Fruit fly (Drosophila melanogaster) whole organism, prepupa: ENCODE results near the gene gdl.
A peak's percentile ranks its signal among the peaks of the same experiment; 100 is the strongest.

Experiments
- Blimp-1 ChIP-seq: fragments of 200-800 bp; sonication (Bioruptor generic); optimal IDR thresholded peaks from 3 replicates; lab custom pipeline; 2017; ENCODE audit warnings: missing biosample characterization, missing genetic modification characterization, mild to moderate bottlenecking, moderate library complexity, missing genetic modification reagents
- CG10631 ChIP-seq: fragments of 200-800 bp; sonication (Bioruptor generic); optimal IDR thresholded peaks from 2 replicates; lab custom pipeline; 2016; ENCODE audit warnings: missing biosample characterization, missing genetic modification characterization
- CG11902 ChIP-seq: fragments of 200-800 bp; sonication (Bioruptor generic); optimal IDR thresholded peaks from 3 replicates; lab custom pipeline; 2016; ENCODE audit warnings: missing biosample characterization, missing genetic modification characterization
- CG15336 ChIP-seq: fragments of 200-800 bp; sonication (Bioruptor generic); IDR thresholded peaks from 2 replicates; pipeline ENCODE4 v1.3.6; 2022; ENCODE audit warnings: missing biosample characterization, missing genetic modification characterization
- CG1621 ChIP-seq: fragments of 200-800 bp; sonication (Bioruptor generic); optimal IDR thresholded peaks from 3 replicates; lab custom pipeline; 2018; ENCODE audit warnings: missing biosample characterization, mild to moderate bottlenecking, missing genetic modification characterization
- CG16779 ChIP-seq: fragments of 200-800 bp; sonication (Bioruptor generic); optimal IDR thresholded peaks from 3 replicates; lab custom pipeline; 2017; ENCODE audit warnings: missing biosample characterization, mild to moderate bottlenecking, missing genetic modification characterization
- CG3032 ChIP-seq: fragments of 200-800 bp; optimal IDR thresholded peaks from 2 replicates; lab custom pipeline; 2019; ENCODE audit warnings: missing biosample characterization, mild to moderate bottlenecking, missing genetic modification characterization, moderate library complexity
- CG31627 ChIP-seq: fragments of 200-800 bp; sonication (Bioruptor generic); optimal IDR thresholded peaks from 3 replicates; lab custom pipeline; 2016; ENCODE audit warnings: missing biosample characterization, missing genetic modification characterization
- CG32006 ChIP-seq: fragments of 200-800 bp; sonication (Bioruptor generic); optimal IDR thresholded peaks from 3 replicates; lab custom pipeline; 2017; ENCODE audit warnings: missing biosample characterization, mild to moderate bottlenecking, missing genetic modification characterization
- CG34406 ChIP-seq: fragments of 200-800 bp; sonication (Bioruptor generic); optimal IDR thresholded peaks from 3 replicates; lab custom pipeline; 2016; ENCODE audit warnings: missing biosample characterization, missing genetic modification characterization
- CG3919 ChIP-seq: fragments of 200-800 bp; sonication (Bioruptor generic); optimal IDR thresholded peaks from 3 replicates; lab custom pipeline; 2016; ENCODE audit warnings: missing biosample characterization, missing genetic modification characterization
- CG4318 ChIP-seq: fragments of 200-800 bp; sonication (Bioruptor generic); optimal IDR thresholded peaks from 3 replicates; lab custom pipeline; 2017; ENCODE audit warnings: missing biosample characterization, mild to moderate bottlenecking, missing genetic modification characterization
- CG6163 ChIP-seq: fragments of 200-800 bp; sonication (Bioruptor generic); IDR thresholded peaks from 3 replicates; pipeline ENCODE4 v1.3.6; 2022; ENCODE audit warnings: missing biosample characterization, missing genetic modification characterization
- CG6276 ChIP-seq: fragments of 200-800 bp; sonication (Bioruptor generic); optimal IDR thresholded peaks from 2 replicates; lab custom pipeline; 2017; ENCODE audit warnings: missing biosample characterization, mild to moderate bottlenecking, missing genetic modification characterization
- CG6792 ChIP-seq: fragments of 200-800 bp; sonication (Bioruptor generic); optimal IDR thresholded peaks from 3 replicates; lab custom pipeline; 2016; ENCODE audit warnings: missing biosample characterization, missing genetic modification characterization
- CG6808 ChIP-seq: fragments of 200-800 bp; sonication (Bioruptor generic); optimal IDR thresholded peaks from 3 replicates; lab custom pipeline; 2017; ENCODE audit warnings: missing biosample characterization, missing genetic modification characterization, mild to moderate bottlenecking, moderate library complexity, missing genetic modification reagents
- CG6854 ChIP-seq: fragments of 200-800 bp; sonication (Bioruptor generic); optimal IDR thresholded peaks from 2 replicates; lab custom pipeline; 2017; ENCODE audit warnings: missing biosample characterization, mild to moderate bottlenecking, missing genetic modification characterization
- CG8319 ChIP-seq: fragments of 200-800 bp; sonication (Bioruptor generic); optimal IDR thresholded peaks from 3 replicates; lab custom pipeline; 2016; ENCODE audit warnings: missing biosample characterization, missing genetic modification characterization
- CG8632 ChIP-seq: fragments of 200-800 bp; sonication (Bioruptor generic); optimal IDR thresholded peaks from 3 replicates; lab custom pipeline; 2016; ENCODE audit warnings: missing biosample characterization, missing genetic modification characterization
- CG9139 ChIP-seq: fragments of 200-800 bp; sonication (Bioruptor generic); optimal IDR thresholded peaks from 3 replicates; lab custom pipeline; 2017; ENCODE audit warnings: missing biosample characterization, mild to moderate bottlenecking, missing genetic modification characterization
- Eip75B ChIP-seq: fragments of 200-800 bp; sonication (Bioruptor generic); optimal IDR thresholded peaks from 3 replicates; lab custom pipeline; 2016; ENCODE audit warnings: missing biosample characterization, missing genetic modification characterization
- Eip78C ChIP-seq: fragments of 200-800 bp; sonication (Bioruptor generic); peaks from one replicate; lab custom pipeline; 2016; ENCODE audit warnings: missing biosample characterization, missing genetic modification characterization
- Eip93F ChIP-seq: fragments of 200-800 bp; sonication (Bioruptor generic); optimal IDR thresholded peaks from 2 replicates; lab custom pipeline; 2016; ENCODE audit warnings: missing biosample characterization, mild to moderate bottlenecking, missing genetic modification characterization
- Ets21C ChIP-seq: fragments of 200-800 bp; sonication (Bioruptor generic); optimal IDR thresholded peaks from 3 replicates; lab custom pipeline; 2016; ENCODE audit warnings: missing biosample characterization, missing genetic modification characterization
- Ets96B ChIP-seq: fragments of 200-800 bp; optimal IDR thresholded peaks from 2 replicates; lab custom pipeline; 2019; ENCODE audit warnings: missing biosample characterization, mild to moderate bottlenecking, missing genetic modification characterization, moderate library complexity
- Hr39 ChIP-seq: fragments of 200-800 bp; sonication (Bioruptor generic); optimal IDR thresholded peaks from 2 replicates; lab custom pipeline; 2016; ENCODE audit warnings: missing biosample characterization, missing genetic modification characterization
- Hr4 ChIP-seq: fragments of 200-800 bp; sonication (Bioruptor generic); optimal IDR thresholded peaks from 3 replicates; lab custom pipeline; 2016; ENCODE audit warnings: missing biosample characterization, missing genetic modification characterization
- Lpt ChIP-seq: fragments of 200-800 bp; sonication (Bioruptor generic); optimal IDR thresholded peaks from 3 replicates; lab custom pipeline; 2016; ENCODE audit warnings: missing biosample characterization, missing genetic modification characterization
- Met ChIP-seq: fragments of 200-800 bp; sonication (Bioruptor generic); optimal IDR thresholded peaks from 3 replicates; lab custom pipeline; 2016; ENCODE audit warnings: missing biosample characterization, missing genetic modification characterization
- OdsH ChIP-seq: fragments of 200-800 bp; sonication (Bioruptor generic); optimal IDR thresholded peaks from 3 replicates; lab custom pipeline; 2016; ENCODE audit warnings: missing biosample characterization, missing genetic modification characterization
- Smox ChIP-seq: fragments of 200-800 bp; sonication (Bioruptor generic); optimal IDR thresholded peaks from 3 replicates; lab custom pipeline; 2016; ENCODE audit warnings: missing biosample characterization, missing genetic modification characterization
- Sox102F ChIP-seq: fragments of 200-800 bp; sonication (Bioruptor generic); optimal IDR thresholded peaks from 2 replicates; lab custom pipeline; 2016; ENCODE audit warnings: missing biosample characterization, mild to moderate bottlenecking, missing genetic modification characterization
- Sox14 ChIP-seq: fragments of 200-800 bp; sonication (Bioruptor generic); optimal IDR thresholded peaks from 3 replicates; lab custom pipeline; 2016; ENCODE audit warnings: missing biosample characterization, missing genetic modification characterization
- Sox15 ChIP-seq: fragments of 200-800 bp; sonication (Bioruptor generic); optimal IDR thresholded peaks from 3 replicates; lab custom pipeline; 2016; ENCODE audit warnings: missing biosample characterization, missing genetic modification characterization
- cyc ChIP-seq: fragments of 200-800 bp; sonication (Bioruptor generic); optimal IDR thresholded peaks from 3 replicates; lab custom pipeline; 2016; ENCODE audit warnings: missing biosample characterization, missing genetic modification characterization
- dsx ChIP-seq: fragments of 200-800 bp; optimal IDR thresholded peaks from 3 replicates; lab custom pipeline; 2019; ENCODE audit warnings: missing biosample characterization, mild to moderate bottlenecking, missing genetic modification characterization, moderate library complexity; ENCODE audit not compliant: poor library complexity, severe bottlenecking
- eg ChIP-seq: fragments of 200-800 bp; sonication (Bioruptor generic); IDR thresholded peaks from 3 replicates; pipeline ENCODE4 v1.3.6; 2022; ENCODE audit warnings: missing biosample characterization, missing genetic modification characterization
- esn ChIP-seq: fragments of 200-800 bp; sonication (Bioruptor generic); optimal IDR thresholded peaks from 2 replicates; lab custom pipeline; 2016; ENCODE audit warnings: missing biosample characterization, mild to moderate bottlenecking, missing genetic modification characterization, moderate library complexity
- fd59A ChIP-seq: fragments of 200-800 bp; sonication (Bioruptor generic); optimal IDR thresholded peaks from 2 replicates; lab custom pipeline; 2017; ENCODE audit warnings: missing biosample characterization, mild to moderate bottlenecking, missing genetic modification characterization, missing genetic modification reagents
- fd85E ChIP-seq: fragments of 200-800 bp; sonication (Bioruptor generic); optimal IDR thresholded peaks from 3 replicates; lab custom pipeline; 2016; ENCODE audit warnings: missing biosample characterization, missing genetic modification characterization
- lz ChIP-seq: fragments of 200-800 bp; sonication (Bioruptor generic); optimal IDR thresholded peaks from 3 replicates; lab custom pipeline; 2016; ENCODE audit warnings: missing biosample characterization, missing genetic modification characterization
- pdm3 ChIP-seq: fragments of 200-800 bp; sonication (Bioruptor generic); optimal IDR thresholded peaks from 3 replicates; lab custom pipeline; 2016; ENCODE audit warnings: missing biosample characterization, missing genetic modification characterization
- salr ChIP-seq, 2 experiments: fragments of 200-800 bp; sonication (Bioruptor generic); optimal IDR thresholded peaks; 3 replicates each; lab custom pipeline; 2016 to 2018; ENCODE audit warnings: missing biosample characterization in 2 of 2, missing genetic modification characterization in 2 of 2, mild to moderate bottlenecking in 1 of 2
- ss ChIP-seq, 2 experiments: fragments of 200-800 bp; sonication (Bioruptor generic); optimal IDR thresholded peaks; 2 replicates in 1 of 2; 3 replicates in 1 of 2; lab custom pipeline; 2017 to 2018; ENCODE audit warnings: mild to moderate bottlenecking in 2 of 2, missing biosample characterization in 2 of 2, missing genetic modification characterization in 2 of 2, moderate library complexity in 1 of 2
- svp ChIP-seq: fragments of 200-800 bp; sonication (Bioruptor generic); peaks from one replicate; lab custom pipeline; 2016; ENCODE audit warnings: missing biosample characterization, missing genetic modification characterization
- vri ChIP-seq: fragments of 200-800 bp; sonication (Bioruptor generic); optimal IDR thresholded peaks from 3 replicates; lab custom pipeline; 2016; ENCODE audit warnings: missing biosample characterization, mild to moderate bottlenecking, missing genetic modification characterization

Gene gdl

DNA sequence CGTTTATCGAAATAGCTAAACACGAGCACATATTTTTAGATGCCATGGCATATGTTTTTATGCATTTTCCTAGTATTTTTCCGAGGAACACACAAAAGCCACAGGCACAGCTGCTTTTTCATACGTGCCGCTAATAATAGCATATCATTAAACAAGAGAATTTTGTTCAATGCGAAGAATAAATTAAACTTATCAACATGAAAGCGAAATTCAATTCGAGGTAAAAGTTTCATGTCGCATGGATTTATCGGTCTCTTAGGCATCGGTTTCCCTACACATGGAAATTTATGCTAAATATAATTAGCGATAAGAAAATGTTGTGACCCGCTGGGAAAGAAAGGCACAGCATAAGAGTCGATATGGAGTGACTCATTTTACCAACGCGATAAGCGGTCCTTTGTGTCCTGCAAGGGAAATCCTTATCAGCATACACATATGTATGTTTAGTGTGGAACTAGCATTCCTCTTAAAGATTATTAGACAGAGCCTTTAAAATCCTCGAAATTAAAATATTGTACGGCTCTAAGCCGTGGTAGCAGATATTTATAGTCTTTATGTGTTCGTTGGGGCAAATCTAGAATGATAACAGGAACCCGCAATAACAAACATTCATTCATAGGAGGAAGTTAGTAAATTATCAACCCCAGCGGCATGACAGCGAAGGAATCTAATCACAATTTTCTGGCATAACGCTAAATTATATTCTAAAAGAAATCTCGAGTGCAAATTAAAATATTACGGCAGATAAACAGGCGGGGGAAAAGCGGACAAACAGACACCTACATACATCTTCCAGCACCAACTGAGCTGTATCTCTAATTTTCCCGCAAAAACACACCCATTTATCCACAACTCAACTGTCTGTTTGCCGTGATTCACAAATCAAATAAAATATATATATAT, 22.4 kb downstream of the gdl start, which contains the start of gene CG43248:
Gene CG43248 (minus strand): TSS at position 51 of the 903 bp plus-strand sequence.
- TF ChIP-seq Sox102F (no peak), OdsH (GFP tag; lab: Kevin White, UChicago) (no peak), pdm3 (GFP tag; lab: Kevin White, UChicago) (no peak), esn (GFP tag; lab: Kevin White, UChicago) (no peak), CG34406 (GFP tag; lab: Kevin White, UChicago) (no peak), CG6854 (GFP tag; lab: Kevin White, UChicago) (no peak), CG8632 (no peak), Sox15 (GFP tag; lab: Kevin White, UChicago) (no peak), CG3032 (tag; lab: Kevin White, UChicago) (no peak)
- TF ChIP-seq, all 60 proteins: peak for 0

DNA sequence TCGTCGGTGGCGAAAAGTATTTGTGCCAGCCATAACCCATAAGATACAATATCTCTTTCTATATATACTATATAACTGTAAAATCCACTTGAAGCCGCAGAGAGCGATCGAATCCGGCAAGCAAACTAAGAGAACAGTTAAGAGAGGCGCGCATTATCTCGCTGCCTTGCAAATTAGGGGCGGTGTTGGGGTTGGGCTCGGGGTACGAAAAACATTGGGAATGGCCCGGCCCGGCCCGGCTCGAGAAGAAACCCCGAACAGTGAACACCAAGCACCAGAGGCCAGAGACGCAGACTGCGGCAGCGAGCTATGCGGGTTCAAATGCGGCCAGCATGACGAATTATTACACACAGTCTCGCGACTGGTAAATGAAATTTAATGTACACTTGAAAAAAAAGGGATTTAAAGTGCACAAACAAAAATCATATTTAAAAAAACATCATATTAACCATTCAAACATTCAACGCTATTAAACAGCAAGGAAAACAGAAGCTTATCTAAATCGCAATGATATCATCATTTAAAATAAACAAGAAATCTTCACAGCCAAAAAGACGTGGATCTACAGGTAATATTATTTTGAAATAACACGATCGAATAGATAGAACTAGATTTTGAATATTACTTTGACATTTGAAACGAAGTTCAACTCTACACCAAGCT, 23.3 kb downstream of the gdl start:
- TF ChIP-seq Eip78C (GFP tag; lab: Kevin White, UChicago) (peak; percentile 81), CG6792 (GFP tag; lab: Kevin White, UChicago) (no peak), ss (GFP tag; optimal IDR thresholded peaks at IDR 0.05; lab: Kevin White, UChicago) (no peak), CG15336 (GFP tag; lab: Robert Waterston, UW) (no peak), Hr39 (peak; percentile 61), Lpt (GFP tag; lab: Kevin White, UChicago) (peak; percentile 31), CG6276 (GFP tag; lab: Kevin White, UChicago) (peak; percentile 77), Eip75B (GFP tag; lab: Kevin White, UChicago) (peak; percentile 38), vri (GFP tag; lab: Kevin White, UChicago) (peak; percentile 55), Blimp-1 (GFP tag; lab: Kevin White, UChicago) (peak; percentile 2), CG8319 (GFP tag; lab: Kevin White, UChicago) (peak; percentile 3), CG34406 (GFP tag; lab: Kevin White, UChicago) (no peak), CG10631 (peak; percentile 49), cyc (GFP tag; lab: Kevin White, UChicago) (peak; percentile 65), CG11902 (GFP tag; lab: Kevin White, UChicago) (no peak), CG31627 (peak; percentile 41), CG32006 (GFP tag; lab: Kevin White, UChicago) (peak; percentile 68), Met (peak; percentile 63), CG3919 (GFP tag; lab: Kevin White, UChicago) (peak; percentile 66), CG6163 (GFP tag; lab: Robert Waterston, UW) (peak; percentile 68), Ets96B (tag; lab: Kevin White, UChicago) (peak; percentile 10), lz (GFP tag; lab: Kevin White, UChicago) (peak; percentile 25), Eip93F (GFP tag; lab: Kevin White, UChicago) (peak; percentile 34), Sox15 (GFP tag; lab: Kevin White, UChicago) (no peak), CG1621 (peak; percentile 53), Hr4 (GFP tag; lab: Kevin White, UChicago) (peak; percentile 47), dsx (GFP tag; lab: Kevin White, UChicago) (peak; percentile 30), fd85E (GFP tag; lab: Kevin White, UChicago) (no peak), CG8632 (no peak), CG9139 (GFP tag; lab: Kevin White, UChicago) (no peak), fd59A (no peak), CG4318 (GFP tag; lab: Kevin White, UChicago) (peak; percentile 45), Smox (GFP tag; lab: Kevin White, UChicago) (peak; percentile 42), CG6808 (GFP tag; lab: Kevin White, UChicago) (no peak), Ets21C (GFP tag; lab: Kevin White, UChicago) (peak; percentile 27), salr (GFP tag; optimal IDR thresholded peaks at IDR 0.05; lab: Kevin White, UChicago) (peak in 1 of 2 experiments; percentile 57), CG16779 (no peak), eg (GFP tag; lab: Robert Waterston, UW) (peak; percentile 72; the same call in 2 of the 3 replicates), svp (GFP tag; lab: Kevin White, UChicago) (peak; percentile 95), pdm3 (GFP tag; lab: Kevin White, UChicago) (peak; percentile 41), Sox14 (GFP tag; lab: Kevin White, UChicago) (peak; percentile 21)
